Fruit fly (Drosophila melanogaster): ENCODE measurements around the gene tHMG2.

Gene tHMG2

dm6 chr3R:22491088-22491879, 1.5 kb upstream of the tHMG2 start, which contains the start of the genes CCT1 and tHMG1 (continued):
- TF ChIP-seq cwo (GFP tag; optimal IDR thresholded peaks at IDR 0.05) (no peak), CG12071 (GFP tag; optimal IDR thresholded peaks at IDR 0.05) (no peak), wor (GFP tag; IDR thresholded peaks at IDR 0.05) (no peak), zen2 (GFP tag; IDR thresholded peaks at IDR 0.05; ENCODE audit: partially characterized antibody) (peak; percentile 95), jumu (GFP tag; optimal IDR thresholded peaks at IDR 0.05) (no peak), crc (GFP tag; optimal IDR thresholded peaks at IDR 0.05) (no peak), br (optimal IDR thresholded peaks at IDR 0.05) (no peak), gfzf (GFP tag; optimal IDR thresholded peaks at IDR 0.05) (peak; percentile 14), CG4360 (GFP tag; IDR thresholded peaks at IDR 0.05) (no peak), Med (GFP tag) (peak; percentile 72), btn (GFP tag; optimal IDR thresholded peaks at IDR 0.05) (no peak), B-H2 (GFP tag; optimal IDR thresholded peaks at IDR 0.05) (peak; percentile 37), fd64A (GFP tag; optimal IDR thresholded peaks at IDR 0.05) (no peak), ase (GFP tag; IDR thresholded peaks at IDR 0.05) (no peak), C15 (GFP tag; IDR thresholded peaks at IDR 0.05) (no peak), CG6813 (GFP tag; optimal IDR thresholded peaks at IDR 0.05) (no peak), CG4617 (GFP tag; optimal IDR thresholded peaks at IDR 0.05; ENCODE audit: borderline replicate concordance) (no peak), Drgx (GFP tag; IDR thresholded peaks at IDR 0.05) (no peak), NC2β (GFP tag; optimal IDR thresholded peaks at IDR 0.05) (peak; percentile 39), Camta (GFP tag; optimal IDR thresholded peaks at IDR 0.05) (no peak), Six4 (GFP tag; optimal IDR thresholded peaks at IDR 0.05) (no peak), lola (GFP tag; optimal IDR thresholded peaks at IDR 0.05) (no peak), CG10209 (GFP tag; optimal IDR thresholded peaks at IDR 0.05) (no peak), CG18599 (GFP tag; optimal IDR thresholded peaks at IDR 0.05) (no peak), sens-2 (GFP tag; IDR thresholded peaks at IDR 0.05) (no peak), Fer2 (tag; optimal IDR thresholded peaks at IDR 0.05) (no peak), CG11504 (tag; optimal IDR thresholded peaks at IDR 0.05) (no peak), Gug (GFP tag; IDR thresholded peaks at IDR 0.05) (no peak), CG10366 (GFP tag; IDR thresholded peaks at IDR 0.05) (no peak), rib (GFP tag; IDR thresholded peaks at IDR 0.05) (no peak), Ets65A (GFP tag) (no peak), wek (GFP tag; optimal IDR thresholded peaks at IDR 0.05) (no peak), CG3726 (GFP tag; IDR thresholded peaks at IDR 0.05) (no peak), CG3281 (GFP tag; optimal IDR thresholded peaks at IDR 0.05) (peak; percentile 73), sr (GFP tag; IDR thresholded peaks at IDR 0.05) (no peak), HmgZ (tag; optimal IDR thresholded peaks at IDR 0.05) (no peak), hb (GFP tag; IDR thresholded peaks at IDR 0.05; ENCODE audit: partially characterized antibody) (peak; percentile 84), sima (GFP tag; optimal IDR thresholded peaks at IDR 0.05) (no peak), kay (GFP tag; optimal IDR thresholded peaks at IDR 0.05) (peak; percentile 88), CG1603 (tag; optimal IDR thresholded peaks at IDR 0.05) (peak; percentile 40), lmd (GFP tag; IDR thresholded peaks at IDR 0.05) (no peak), Sry-β (GFP tag; optimal IDR thresholded peaks at IDR 0.05) (no peak), Asciz (GFP tag; optimal IDR thresholded peaks at IDR 0.05) (no peak), disco-r (GFP tag; optimal IDR thresholded peaks at IDR 0.05) (no peak), CG13287 (GFP tag; IDR thresholded peaks at IDR 0.05; ENCODE audit: partially characterized antibody) (peak; percentile 97), CG12744 (GFP tag; optimal IDR thresholded peaks at IDR 0.05) (no peak), CG13123 (GFP tag; optimal IDR thresholded peaks at IDR 0.05) (no peak), Deaf1 (tag; optimal IDR thresholded peaks at IDR 0.05) (no peak), gcm2 (GFP tag; optimal IDR thresholded peaks at IDR 0.05) (no peak), CG4328 (GFP tag; optimal IDR thresholded peaks at IDR 0.05) (no peak)
